1 worm cellular context compared by ENCODE assay signal in the genomic region with DNA sequence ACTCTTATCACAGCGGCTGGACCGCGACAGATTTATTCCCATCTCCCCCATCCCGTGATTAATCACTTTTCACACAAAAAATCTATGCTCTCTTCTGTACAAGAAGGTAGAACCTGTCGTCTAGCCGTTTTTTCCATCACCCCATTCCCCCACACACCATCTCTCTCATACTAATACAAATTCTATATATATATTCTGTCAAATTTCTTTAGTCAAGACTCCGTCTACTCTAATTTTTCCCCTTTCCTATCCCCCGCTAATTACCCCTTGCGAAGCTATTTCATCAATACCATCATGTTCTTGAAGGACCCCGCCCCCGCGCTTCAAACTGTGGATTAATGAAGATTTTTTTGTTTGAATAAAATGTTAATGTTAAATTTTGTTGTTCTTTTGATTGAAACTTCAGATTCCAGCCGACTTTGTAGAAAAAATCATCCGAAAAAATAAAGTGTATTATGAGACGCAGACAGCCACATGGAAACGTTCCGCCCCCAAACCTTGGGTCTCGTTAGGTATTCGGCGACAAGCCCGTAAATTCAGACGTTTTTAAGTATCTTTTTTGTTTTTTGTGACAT.
TF ChIP-seq lines count a peak whose summit lies in the region.

No protein-coding gene starts in this region.

TF ChIP-seq in whole organism, L4 larva, 104 proteins besides CTCF, POLR2A, EP300 and RAD21 (continued from another document):
- peak; percentile 99 for TF ChIP-seq aha-1 (tag; lab: Kevin White, UChicago)
- TF ChIP-seq tag-97 (GFP tag; IDR thresholded peaks at IDR 0.05; lab: Robert Waterston, UW): no peak
- no peak for TF ChIP-seq zip-11 (GFP tag; IDR thresholded peaks at IDR 0.05; lab: Robert Waterston, UW)
- peak; percentile 43; the same call in 1 of the 2 replicates for TF ChIP-seq lim-7 (GFP tag; IDR thresholded peaks at IDR 0.05; lab: Robert Waterston, UW)
- peak; percentile 10 for TF ChIP-seq sdz-12 (GFP tag; optimal IDR thresholded peaks at IDR 0.05; lab: Kevin White, UChicago)
- 0 out of 2 replicates have a peak, but pooled peaks have one; percentile 11 for TF ChIP-seq saeg-2 (GFP tag; IDR thresholded peaks at IDR 0.05; lab: Robert Waterston, UW)
- no peak for TF ChIP-seq nhr-41 (GFP tag; IDR thresholded peaks at IDR 0.05; lab: Robert Waterston, UW)
- no peak for TF ChIP-seq nhr-76 (tag; optimal IDR thresholded peaks at IDR 0.05; lab: Kevin White, UChicago)
- TF ChIP-seq jun-1 (tag; optimal IDR thresholded peaks at IDR 0.05; lab: Kevin White, UChicago): no peak
- no peak for TF ChIP-seq set-16 (GFP tag; IDR thresholded peaks at IDR 0.05; lab: Robert Waterston, UW)
- TF ChIP-seq ZK546.5 (tag; optimal IDR thresholded peaks at IDR 0.05; lab: Kevin White, UChicago): no peak
- no peak for TF ChIP-seq ctbp-1 (GFP tag; IDR thresholded peaks at IDR 0.05; lab: Robert Waterston, UW)
- TF ChIP-seq mes-2 (tag; optimal IDR thresholded peaks at IDR 0.05; lab: Kevin White, UChicago; ENCODE audit: poor library complexity, severe bottlenecking): peak; percentile 32
- TF ChIP-seq hlh-11 (tag; optimal IDR thresholded peaks at IDR 0.05; lab: Kevin White, UChicago): peak; percentile 18
- peak; percentile 76 for TF ChIP-seq T26A8.4 (GFP tag; IDR thresholded peaks at IDR 0.05; lab: Robert Waterston, UW)
